Fruit fly (Drosophila melanogaster) whole organism, embryonic: ENCODE measurements around the gene CG4957.

ENCODE experiments used
- Ada2b ChIP-seq: fragments of 200-800 bp; sonication (Bioruptor generic); IDR thresholded peaks from 2 replicates; pipeline ENCODE4 v1.3.6; 2022; ENCODE audit warnings: missing biosample characterization, missing genetic modification characterization
- Asciz ChIP-seq: fragments of 200-800 bp; sonication (Bioruptor generic); optimal IDR thresholded peaks from 2 replicates; lab custom pipeline; 2017; ENCODE audit warnings: missing biosample characterization, mild to moderate bottlenecking, missing genetic modification characterization, missing genetic modification reagents
- Atf6 ChIP-seq: fragments of 200-800 bp; sonication (Bioruptor generic); IDR thresholded peaks from 2 replicates; pipeline ENCODE4 v1.3.6; 2022; ENCODE audit warnings: missing biosample characterization, missing genetic modification characterization
- Bgb ChIP-seq: fragments of 200-800 bp; sonication (Bioruptor generic); IDR thresholded peaks from 2 replicates; pipeline ENCODE4 v1.3.6; 2022; ENCODE audit warnings: missing biosample characterization, missing genetic modification characterization; ENCODE audit not compliant: partially characterized antibody
- CG10565 ChIP-seq: fragments of 200-800 bp; sonication (Bioruptor generic); optimal IDR thresholded peaks from 3 replicates; lab custom pipeline; 2016; ENCODE audit warnings: missing biosample characterization, mild to moderate bottlenecking, missing genetic modification characterization
- CG11696 ChIP-seq: fragments of 200-800 bp; sonication (Bioruptor generic); IDR thresholded peaks from 2 replicates; pipeline ENCODE4 v1.3.6; 2022; ENCODE audit warnings: missing biosample characterization, missing genetic modification characterization
- CG11723 ChIP-seq: fragments of 200-800 bp; sonication (Bioruptor generic); optimal IDR thresholded peaks from 2 replicates; lab custom pipeline; 2017; ENCODE audit warnings: missing biosample characterization, mild to moderate bottlenecking, missing genetic modification characterization
- CG12391 ChIP-seq: fragments of 200-800 bp; sonication (Bioruptor generic); optimal IDR thresholded peaks from 3 replicates; lab custom pipeline; 2018; ENCODE audit warnings: missing biosample characterization, mild to moderate bottlenecking, missing genetic modification characterization, moderate library complexity
- CG12769 ChIP-seq: fragments of 200-800 bp; sonication (Bioruptor generic); optimal IDR thresholded peaks from 2 replicates; lab custom pipeline; 2019; ENCODE audit warnings: missing biosample characterization, mild to moderate bottlenecking, missing genetic modification characterization, moderate library complexity
- CG13775 ChIP-seq: fragments of 200-800 bp; sonication (Bioruptor generic); optimal IDR thresholded peaks from 3 replicates; lab custom pipeline; 2017; ENCODE audit warnings: missing biosample characterization, mild to moderate bottlenecking, missing genetic modification characterization
- CG15073 ChIP-seq: fragments of 200-800 bp; sonication (Bioruptor generic); optimal IDR thresholded peaks from 2 replicates; lab custom pipeline; 2016; ENCODE audit warnings: missing biosample characterization, missing genetic modification characterization
- CG15696 ChIP-seq: fragments of 200-800 bp; sonication (Bioruptor generic); optimal IDR thresholded peaks from 2 replicates; lab custom pipeline; 2019; ENCODE audit warnings: missing biosample characterization, mild to moderate bottlenecking, missing genetic modification characterization, moderate library complexity
- CG18011 ChIP-seq: fragments of 200-800 bp; sonication (Bioruptor generic); optimal IDR thresholded peaks from 2 replicates; lab custom pipeline; 2017; ENCODE audit warnings: missing biosample characterization, missing genetic modification characterization, mild to moderate bottlenecking, moderate library complexity, missing genotype
- CG18619 ChIP-seq: fragments of 200-800 bp; sonication (Bioruptor generic); optimal IDR thresholded peaks from 3 replicates; lab custom pipeline; 2017; ENCODE audit warnings: missing biosample characterization, mild to moderate bottlenecking, missing genetic modification characterization
- CG2129 ChIP-seq: fragments of 200-800 bp; sonication (Bioruptor generic); IDR thresholded peaks from 2 replicates; pipeline ENCODE4 v1.3.6; 2022; ENCODE audit warnings: missing biosample characterization, missing genetic modification characterization; ENCODE audit not compliant: partially characterized antibody
- CG34422 ChIP-seq: fragments of 200-800 bp; sonication (Bioruptor generic); IDR thresholded peaks from 3 replicates; pipeline ENCODE4 v1.3.6; 2022; ENCODE audit warnings: missing biosample characterization, missing genetic modification characterization
- CG4282 ChIP-seq: fragments of 200-800 bp; sonication (Bioruptor generic); optimal IDR thresholded peaks from 2 replicates; lab custom pipeline; 2016; ENCODE audit warnings: missing biosample characterization, missing genetic modification characterization
- CG6765 ChIP-seq: fragments of 200-800 bp; sonication (Bioruptor generic); optimal IDR thresholded peaks from 3 replicates; lab custom pipeline; 2017; ENCODE audit warnings: missing biosample characterization, mild to moderate bottlenecking, missing genetic modification characterization
- CG7372 ChIP-seq: fragments of 200-800 bp; sonication (Bioruptor generic); IDR thresholded peaks from 2 replicates; pipeline ENCODE4 v1.3.6; 2022; ENCODE audit warnings: missing biosample characterization, missing genetic modification characterization
- CG7786 ChIP-seq: fragments of 200-800 bp; sonication (Bioruptor generic); optimal IDR thresholded peaks from 2 replicates; lab custom pipeline; 2016; ENCODE audit warnings: missing biosample characterization, missing genetic modification characterization
- CG7839 ChIP-seq: fragments of 200-800 bp; sonication (Bioruptor generic); optimal IDR thresholded peaks from 3 replicates; lab custom pipeline; 2018; ENCODE audit warnings: missing biosample characterization, mild to moderate bottlenecking, missing genetic modification characterization, moderate library complexity
- CG8281 ChIP-seq: fragments of 200-800 bp; sonication (Bioruptor generic); optimal IDR thresholded peaks from 2 replicates; lab custom pipeline; 2018; ENCODE audit warnings: missing biosample characterization, mild to moderate bottlenecking, missing genetic modification characterization, moderate library complexity
- CG8388 ChIP-seq: fragments of 200-800 bp; sonication (Bioruptor generic); optimal IDR thresholded peaks from 2 replicates; lab custom pipeline; 2019; ENCODE audit warnings: missing biosample characterization, mild to moderate bottlenecking, missing genetic modification characterization, moderate library complexity
- CG9727 ChIP-seq: fragments of 200-800 bp; sonication (Bioruptor generic); optimal IDR thresholded peaks from 3 replicates; lab custom pipeline; 2017; ENCODE audit warnings: missing biosample characterization, mild to moderate bottlenecking, missing genetic modification characterization
- Dp ChIP-seq: fragments of 200-800 bp; sonication (Bioruptor generic); optimal IDR thresholded peaks from 2 replicates; lab custom pipeline; 2018; ENCODE audit warnings: missing biosample characterization, mild to moderate bottlenecking, missing genetic modification characterization, moderate library complexity
- E2f1 ChIP-seq: fragments of 200-800 bp; sonication (Bioruptor generic); IDR thresholded peaks from 2 replicates; pipeline ENCODE4 v1.3.6; 2022; ENCODE audit warnings: missing biosample characterization, missing genetic modification characterization
- Gsc ChIP-seq: fragments of 200-800 bp; sonication (Bioruptor generic); IDR thresholded peaks from 2 replicates; pipeline ENCODE4 v1.3.6; 2022; ENCODE audit warnings: missing biosample characterization, missing genetic modification characterization
- Meics ChIP-seq: fragments of 200-800 bp; sonication (Bioruptor generic); optimal IDR thresholded peaks from 2 replicates; lab custom pipeline; 2017; ENCODE audit warnings: missing biosample characterization, mild to moderate bottlenecking, missing genetic modification characterization
- Oli ChIP-seq: fragments of 200-800 bp; sonication (Bioruptor generic); optimal IDR thresholded peaks from 2 replicates; lab custom pipeline; 2018; ENCODE audit warnings: missing biosample characterization, mild to moderate bottlenecking, missing genetic modification characterization, moderate library complexity
- bowl ChIP-seq: fragments of 200-800 bp; sonication (Bioruptor generic); IDR thresholded peaks from 2 replicates; pipeline ENCODE4 v1.3.6; 2022; ENCODE audit warnings: missing biosample characterization, missing genetic modification characterization
- bsh ChIP-seq, 2 experiments: fragments of 200-800 bp; sonication (Bioruptor generic); optimal IDR thresholded peaks; 2 replicates each; lab custom pipeline; 2017 to 2018; ENCODE audit warnings: mild to moderate bottlenecking in 2 of 2, missing biosample characterization in 2 of 2, missing genetic modification characterization in 2 of 2, moderate library complexity in 1 of 2
- dati ChIP-seq: fragments of 200-800 bp; sonication (Bioruptor generic); IDR thresholded peaks from 2 replicates; pipeline ENCODE4 v1.3.6; 2022; ENCODE audit warnings: missing biosample characterization, missing genetic modification characterization
- gfzf ChIP-seq: fragments of 200-800 bp; sonication (Bioruptor generic); optimal IDR thresholded peaks from 2 replicates; lab custom pipeline; 2016; ENCODE audit warnings: missing biosample characterization, mild to moderate bottlenecking, missing genetic modification characterization, moderate library complexity
- gro ChIP-seq: fragments of 200-800 bp; sonication (Bioruptor generic); optimal IDR thresholded peaks from 2 replicates; lab custom pipeline; 2016; ENCODE audit warnings: missing biosample characterization, missing genetic modification characterization
- jumu ChIP-seq: fragments of 200-800 bp; sonication (Bioruptor generic); optimal IDR thresholded peaks from 3 replicates; lab custom pipeline; 2016; ENCODE audit warnings: missing biosample characterization, missing genetic modification characterization
- kni ChIP-seq: fragments of 200-800 bp; sonication (Bioruptor generic); optimal IDR thresholded peaks from 3 replicates; lab custom pipeline; 2017; ENCODE audit warnings: mild to moderate bottlenecking, missing biosample characterization, missing genetic modification reagents, missing genetic modification characterization
- maf-S ChIP-seq: fragments of 200-800 bp; sonication (Bioruptor generic); optimal IDR thresholded peaks from 2 replicates; lab custom pipeline; 2016; ENCODE audit warnings: missing biosample characterization, missing genetic modification characterization
- nau ChIP-seq: fragments of 200-800 bp; sonication (Bioruptor generic); optimal IDR thresholded peaks from 3 replicates; lab custom pipeline; 2017; ENCODE audit warnings: missing biosample characterization, mild to moderate bottlenecking, missing genetic modification characterization, missing genetic modification reagents
- oc ChIP-seq: fragments of 200-800 bp; sonication (Bioruptor generic); optimal IDR thresholded peaks from 2 replicates; lab custom pipeline; 2018; ENCODE audit warnings: missing biosample characterization, mild to moderate bottlenecking, missing genetic modification characterization, moderate library complexity
- onecut ChIP-seq: fragments of 200-800 bp; sonication (Bioruptor generic); IDR thresholded peaks from 2 replicates; pipeline ENCODE4 v1.3.6; 2022; ENCODE audit warnings: missing biosample characterization, missing genetic modification characterization
- p53 ChIP-seq: fragments of 200-800 bp; sonication (Bioruptor generic); optimal IDR thresholded peaks from 2 replicates; lab custom pipeline; 2016; ENCODE audit warnings: missing biosample characterization, missing genetic modification characterization
- pan ChIP-seq, 4 experiments: fragments of >200 bp in 3 of 4; fragments of 200-800 bp in 1 of 4; sonication (Bioruptor generic) in 1 of 4; optimal IDR thresholded peaks in 3 of 4; IDR thresholded peaks in 1 of 4; 2 replicates each; pipeline versions ENCODE4 v1.3.6 to Lab custom; 2017 to 2022; ENCODE audit warnings: missing biosample characterization in 2 of 4, missing genetic modification characterization in 2 of 4, mixed read lengths in 1 of 4
- phol ChIP-seq: fragments of 200-800 bp; sonication (Bioruptor generic); optimal IDR thresholded peaks from 3 replicates; lab custom pipeline; 2018; ENCODE audit warnings: missing biosample characterization, mild to moderate bottlenecking, missing genetic modification characterization, moderate library complexity
- row ChIP-seq: fragments of 200-800 bp; sonication (Bioruptor generic); IDR thresholded peaks from 3 replicates; pipeline ENCODE4 v1.3.6; 2022; ENCODE audit warnings: missing biosample characterization, missing genetic modification characterization
- schlank ChIP-seq: fragments of 200-800 bp; sonication (Bioruptor generic); optimal IDR thresholded peaks from 2 replicates; lab custom pipeline; 2018; ENCODE audit warnings: missing biosample characterization, mild to moderate bottlenecking, missing genetic modification characterization
- sim ChIP-seq: fragments of 200-800 bp; sonication (Bioruptor generic); IDR thresholded peaks from 2 replicates; pipeline ENCODE4 v1.3.6; 2022; ENCODE audit warnings: missing biosample characterization, missing genetic modification characterization
- sima ChIP-seq: fragments of 200-800 bp; sonication (Bioruptor generic); optimal IDR thresholded peaks from 2 replicates; lab custom pipeline; 2016; ENCODE audit warnings: missing biosample characterization, missing genetic modification characterization
- sob ChIP-seq: fragments of 200-800 bp; sonication (Bioruptor generic); IDR thresholded peaks from 2 replicates; pipeline ENCODE4 v1.3.6; 2022; ENCODE audit warnings: missing biosample characterization, missing genetic modification characterization
- sqz ChIP-seq: fragments of 200-800 bp; sonication (Bioruptor generic); optimal IDR thresholded peaks from 3 replicates; lab custom pipeline; 2018; ENCODE audit warnings: missing biosample characterization, mild to moderate bottlenecking, missing genetic modification characterization
- zfh2 ChIP-seq: fragments of 200-800 bp; sonication (Bioruptor generic); optimal IDR thresholded peaks from 2 replicates; lab custom pipeline; 2016; ENCODE audit warnings: missing biosample characterization, missing genetic modification characterization

CG4957 gene

dm6 chr2L:10299810-10300147, 31.1 kb downstream of the CG4957 start, which contains the start of gene CYLD (continued):
- TF ChIP-seq sob (GFP tag; lab: Robert Waterston, UW): peak; percentile 66; the same call in 1 of the 2 replicates
- peak; percentile 81 for TF ChIP-seq Atf6 (GFP tag; lab: Robert Waterston, UW)
- TF ChIP-seq CG11723 (GFP tag; lab: Kevin White, UChicago): no peak
- no peak for TF ChIP-seq dati (GFP tag; lab: Robert Waterston, UW)
- peak; percentile 72 for TF ChIP-seq CG9727 (GFP tag; lab: Kevin White, UChicago)
- TF ChIP-seq Meics (GFP tag; lab: Kevin White, UChicago): peak; percentile 76
- peak; percentile 80 for TF ChIP-seq CG7839 (tag; lab: Kevin White, UChicago)
- TF ChIP-seq CG8388 (GFP tag; lab: Kevin White, UChicago): peak; percentile 76
- TF ChIP-seq row (GFP tag; lab: Robert Waterston, UW): peak; percentile 77
- no peak for TF ChIP-seq CG7372 (GFP tag; lab: Robert Waterston, UW)
- TF ChIP-seq oc (tag; lab: Kevin White, UChicago): no peak
- no peak for TF ChIP-seq Gsc (GFP tag; lab: Robert Waterston, UW)
- no peak for TF ChIP-seq zfh2 (GFP tag; lab: Kevin White, UChicago)
- no peak for TF ChIP-seq CG15073
- peak; percentile 59 for TF ChIP-seq Oli (tag; lab: Kevin White, UChicago)
- TF ChIP-seq CG12769 (tag; lab: Kevin White, UChicago): peak; percentile 64
- TF ChIP-seq nau (GFP tag; lab: Kevin White, UChicago): no peak
- no peak for TF ChIP-seq CG4282 (GFP tag; lab: Kevin White, UChicago)
- TF ChIP-seq sqz: peak; percentile 50
- TF ChIP-seq p53 (GFP tag; lab: Kevin White, UChicago): no peak
- TF ChIP-seq CG12391 (tag; lab: Kevin White, UChicago): peak; percentile 87
- TF ChIP-seq maf-S (GFP tag; lab: Kevin White, UChicago): no peak
- TF ChIP-seq E2f1 (GFP tag; lab: Robert Waterston, UW): peak; percentile 51; the same call in 1 of the 2 replicates
- TF ChIP-seq CG7786 (GFP tag; lab: Kevin White, UChicago): no peak
- no peak for TF ChIP-seq CG10565 (GFP tag; lab: Kevin White, UChicago)
- peak; percentile 49 for TF ChIP-seq CG15696 (tag; lab: Kevin White, UChicago)
- TF ChIP-seq Asciz (GFP tag; lab: Kevin White, UChicago): peak; percentile 46
- peak; percentile 59 for TF ChIP-seq onecut (GFP tag; lab: Robert Waterston, UW)
- peak; percentile 40; the same call in 1 of the 2 replicates for TF ChIP-seq CG11696
- TF ChIP-seq CG6765 (GFP tag; lab: Kevin White, UChicago): peak; percentile 18
- peak; percentile 37 for TF ChIP-seq gfzf
- TF ChIP-seq CG8281 (tag; lab: Kevin White, UChicago): peak; percentile 14
- TF ChIP-seq CG18619 (GFP tag; lab: Kevin White, UChicago): peak; percentile 35
- no peak; the same call in 2 of the 3 replicates for TF ChIP-seq CG34422 (GFP tag; lab: Robert Waterston, UW)
- TF ChIP-seq jumu (GFP tag; lab: Kevin White, UChicago): no peak
- TF ChIP-seq schlank (tag; lab: Kevin White, UChicago): no peak
- TF ChIP-seq sima (GFP tag; lab: Kevin White, UChicago): no peak
- no peak for TF ChIP-seq gro (GFP tag; lab: Kevin White, UChicago)
- no peak for TF ChIP-seq CG2129 (GFP tag; lab: Robert Waterston, UW)
- TF ChIP-seq phol (tag; lab: Kevin White, UChicago): peak; percentile 77
- no peak; the same call in 1 of the 2 replicates for TF ChIP-seq bowl (GFP tag; lab: Robert Waterston, UW)
- no peak for TF ChIP-seq CG18011 (GFP tag; lab: Kevin White, UChicago)
- TF ChIP-seq CG13775 (GFP tag; lab: Kevin White, UChicago): peak; percentile 63
- TF ChIP-seq bsh (GFP tag; optimal IDR thresholded peaks at IDR 0.05; lab: Kevin White, UChicago): peak in 1 of 2 experiments; percentile 83
- TF ChIP-seq pan (optimal IDR thresholded peaks at IDR 0.05; lab: Kevin White, UChicago): no peak
- peak in 1 of 2 experiments; percentile 77 for TF ChIP-seq pan (GFP tag; optimal IDR thresholded peaks at IDR 0.05 in 1 of 2, IDR thresholded peaks at IDR 0.05 in 1 of 2)
- no peak for TF ChIP-seq sim (GFP tag; lab: Robert Waterston, UW)
- peak; percentile 15 for TF ChIP-seq Dp
- peak; percentile 40; the same call in 1 of the 2 replicates for TF ChIP-seq Ada2b (GFP tag; lab: Robert Waterston, UW)
- no peak for TF ChIP-seq kni (GFP tag; lab: Kevin White, UChicago)
- no peak; the same call in 1 of the 2 replicates for TF ChIP-seq Bgb
